Fruit fly (Drosophila melanogaster) whole organism, embryonic: ENCODE measurements around the gene CG42342.

Source experiments
- CG10321 ChIP-seq: fragments of 200-800 bp; sonication (Bioruptor generic); IDR thresholded peaks from 2 replicates; pipeline ENCODE4 v1.3.6; 2022; ENCODE audit warnings: missing biosample characterization, missing genetic modification characterization
- CG32772 ChIP-seq: fragments of 200-800 bp; sonication (Bioruptor generic); IDR thresholded peaks from 2 replicates; pipeline ENCODE4 v1.3.6; 2022; ENCODE audit warnings: missing biosample characterization, missing genetic modification characterization
- CG8359 ChIP-seq: fragments of 200-800 bp; sonication (Bioruptor generic); optimal IDR thresholded peaks from 2 replicates; lab custom pipeline; 2017; ENCODE audit warnings: missing biosample characterization, mild to moderate bottlenecking, missing genetic modification characterization, borderline replicate concordance
- CrebB ChIP-seq: fragments of 200-800 bp; sonication (Bioruptor generic); optimal IDR thresholded peaks from 3 replicates; lab custom pipeline; 2018; ENCODE audit warnings: missing biosample characterization, mild to moderate bottlenecking, missing genetic modification characterization
- Deaf1 ChIP-seq: fragments of 200-800 bp; optimal IDR thresholded peaks from 3 replicates; lab custom pipeline; 2019; ENCODE audit warnings: missing biosample characterization, mild to moderate bottlenecking, missing genetic modification characterization, moderate library complexity
- Doc2 ChIP-seq: fragments of 200-800 bp; sonication (Bioruptor generic); IDR thresholded peaks from 2 replicates; pipeline ENCODE4 v1.3.6; 2022; ENCODE audit warnings: missing biosample characterization, missing genetic modification characterization
- HmgZ ChIP-seq: fragments of 200-800 bp; sonication (Bioruptor generic); optimal IDR thresholded peaks from 2 replicates; lab custom pipeline; 2018; ENCODE audit warnings: missing biosample characterization, mild to moderate bottlenecking, missing genetic modification characterization
- PHDP ChIP-seq: fragments of 200-800 bp; sonication (Bioruptor generic); optimal IDR thresholded peaks from 3 replicates; lab custom pipeline; 2018; ENCODE audit warnings: missing biosample characterization, mild to moderate bottlenecking, missing genetic modification characterization, moderate library complexity
- abd-A ChIP-seq: fragments of 200-800 bp; sonication (Bioruptor generic); optimal IDR thresholded peaks from 3 replicates; lab custom pipeline; 2019; ENCODE audit warnings: missing biosample characterization, mild to moderate bottlenecking, missing genetic modification characterization, moderate library complexity
- al ChIP-seq: fragments of 200-800 bp; sonication (Bioruptor generic); IDR thresholded peaks from 2 replicates; pipeline ENCODE4 v1.3.6; 2022; ENCODE audit warnings: missing biosample characterization, missing genetic modification characterization
- br ChIP-seq: fragments of >200 bp; optimal IDR thresholded peaks from 2 replicates; lab custom pipeline; 2017
- ewg ChIP-seq: fragments of 200-800 bp; sonication (Bioruptor generic); optimal IDR thresholded peaks from 3 replicates; lab custom pipeline; 2017; ENCODE audit warnings: mild to moderate bottlenecking, missing biosample characterization, missing genetic modification reagents, missing genetic modification characterization
- lbe ChIP-seq: fragments of 200-800 bp; sonication (Bioruptor generic); optimal IDR thresholded peaks from 2 replicates; lab custom pipeline; 2016; ENCODE audit warnings: missing biosample characterization, mild to moderate bottlenecking, missing genetic modification characterization
- pzg ChIP-seq: fragments of 200-800 bp; sonication (Bioruptor generic); optimal IDR thresholded peaks from 3 replicates; lab custom pipeline; 2018; ENCODE audit warnings: missing biosample characterization, mild to moderate bottlenecking, missing genetic modification characterization, moderate library complexity

DNA sequence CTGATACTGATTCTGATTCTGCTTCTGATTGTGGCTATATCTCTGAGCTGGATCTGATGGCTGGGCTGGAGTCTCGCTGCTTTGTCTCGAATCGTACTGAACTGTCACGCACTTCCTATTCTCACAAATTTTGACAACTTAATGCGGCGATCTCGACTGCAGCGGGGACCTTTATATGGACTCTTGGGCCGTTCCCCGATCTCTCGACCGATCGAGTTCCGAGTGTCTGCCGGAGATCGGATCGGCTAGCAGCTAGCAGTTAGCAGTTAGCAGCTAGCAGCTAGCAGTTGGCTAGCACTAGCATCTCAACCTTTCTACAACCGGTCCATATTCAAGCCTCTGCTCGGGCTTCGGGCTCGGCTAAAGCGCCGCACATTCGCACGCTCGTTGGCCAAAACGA is 102.1 kb downstream of the CG42342 start, which contains the start of gene CG10345:
- TF ChIP-seq al (GFP tag; lab: Robert Waterston, UW) (no peak), Doc2 (GFP tag; lab: Robert Waterston, UW) (no peak), CG10321 (no peak), lbe (GFP tag; lab: Kevin White, UChicago) (no peak), PHDP (tag; lab: Kevin White, UChicago) (no peak), HmgZ (tag; lab: Kevin White, UChicago) (no peak), ewg (GFP tag; lab: Kevin White, UChicago) (no peak), br (lab: Kevin White, UChicago) (no peak), CrebB (no peak), pzg (GFP tag; lab: Kevin White, UChicago) (no peak), CG8359 (GFP tag; lab: Kevin White, UChicago) (no peak), CG32772 (GFP tag; lab: Robert Waterston, UW) (no peak), Deaf1 (tag; lab: Kevin White, UChicago) (peak; percentile 85), abd-A (tag; lab: Kevin White, UChicago) (no peak)
